Fruit fly (Drosophila melanogaster) S2 (cell line): Measurements from ENCODE around the gene stwl.

Source experiments
- CG8478 ChIP-seq: fragments of >200 bp; optimal IDR thresholded peaks from 2 replicates; lab custom pipeline; 2018
- CTCF ChIP-seq, 2 experiments: fragments of >200 bp; optimal IDR thresholded peaks; 2 replicates each; lab custom pipeline; 2018

The stwl gene

DNA sequence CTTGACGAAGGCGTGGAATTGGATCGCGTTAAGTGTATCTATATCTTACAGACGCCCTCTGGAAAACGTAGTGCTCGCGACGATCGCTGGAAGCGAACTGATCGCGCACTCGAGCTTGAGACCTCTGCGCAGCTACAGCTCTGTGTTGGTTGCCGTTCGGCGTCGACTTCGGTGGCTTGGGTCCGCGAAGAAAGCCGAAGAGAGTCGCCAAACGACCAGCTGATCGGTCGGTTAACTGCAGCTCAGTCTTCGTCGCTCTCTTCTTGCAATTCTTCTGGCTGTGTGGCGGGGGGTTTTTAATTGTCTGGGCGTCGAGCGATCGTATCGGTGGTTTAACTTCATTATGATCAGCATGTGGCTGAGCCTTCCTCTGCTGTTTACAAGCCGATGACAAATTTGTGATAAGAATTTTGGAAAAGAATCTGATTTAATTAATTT is 17.6 kb upstream of the stwl start:
- TF ChIP-seq CG8478, result no peak
- no peak for TF ChIP-seq CTCF (optimal IDR thresholded peaks at IDR 0.05; lab: Kevin White, UChicago)

DNA sequence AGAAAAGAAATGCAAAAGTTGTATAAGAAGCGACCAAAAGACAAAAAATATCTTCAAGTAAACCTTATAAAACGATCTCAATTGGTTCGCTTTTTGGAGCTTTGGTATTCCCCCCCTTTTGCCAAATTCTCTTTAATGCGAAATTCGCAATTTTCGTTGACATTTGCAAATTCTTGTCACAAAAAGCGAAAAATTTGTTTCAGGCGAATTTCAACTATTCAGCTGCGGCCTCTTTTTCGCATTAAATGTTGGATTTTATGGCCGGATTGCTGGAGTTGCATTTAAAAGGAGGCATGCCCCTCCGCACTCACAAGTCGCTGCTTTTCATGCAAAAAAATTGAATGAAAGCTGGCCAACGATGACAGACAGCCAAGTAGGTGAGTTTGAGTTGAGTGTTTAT is 15.3 kb upstream of the stwl start:
- TF ChIP-seq CG8478 (no peak), CTCF (optimal IDR thresholded peaks at IDR 0.05; lab: Kevin White, UChicago) (no peak)

DNA sequence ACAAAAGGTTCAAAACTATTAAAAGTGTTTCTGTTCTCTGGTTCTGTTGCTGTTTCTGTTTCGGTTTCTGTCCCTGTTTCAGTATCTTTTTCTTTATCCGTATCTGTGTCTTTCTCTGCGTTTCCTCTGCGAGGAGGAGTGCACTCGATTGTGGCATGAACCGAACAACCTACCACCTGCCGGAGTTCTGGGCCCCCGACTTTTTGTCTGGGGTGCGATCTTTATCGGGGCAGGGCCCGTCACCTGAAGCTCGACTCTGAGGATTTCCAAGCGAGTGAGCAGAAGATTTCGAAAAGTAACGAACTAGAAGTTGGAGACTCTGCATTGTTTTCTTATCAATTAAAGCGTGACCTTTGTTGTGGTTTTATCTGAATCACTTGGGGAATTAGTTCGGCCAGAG is 13.9 kb upstream of the stwl start:
- TF ChIP-seq CG8478 (no peak), CTCF (optimal IDR thresholded peaks at IDR 0.05; lab: Kevin White, UChicago) (no peak)

DNA sequence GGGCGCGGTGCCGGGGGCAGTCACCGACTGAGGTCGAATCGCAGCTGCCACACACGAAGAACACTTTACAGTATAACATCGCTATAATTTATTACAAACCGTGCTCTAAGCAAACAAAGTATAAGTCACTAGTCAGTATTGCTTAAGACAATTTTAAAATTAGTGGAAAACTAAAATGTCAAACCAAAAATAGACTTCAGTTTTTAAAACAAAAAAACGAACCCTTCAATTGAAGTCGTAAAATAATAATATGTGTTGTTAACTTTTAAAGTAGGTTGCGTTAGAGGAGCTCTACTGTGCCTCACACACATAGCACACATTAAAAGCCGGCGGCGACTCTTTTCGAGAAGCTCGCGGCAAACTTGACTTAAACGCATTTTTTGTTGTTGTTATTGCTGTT is 12.4 kb upstream of the stwl start:
- no peak for TF ChIP-seq CTCF (optimal IDR thresholded peaks at IDR 0.05; lab: Kevin White, UChicago)
- TF ChIP-seq CG8478, result no peak

DNA sequence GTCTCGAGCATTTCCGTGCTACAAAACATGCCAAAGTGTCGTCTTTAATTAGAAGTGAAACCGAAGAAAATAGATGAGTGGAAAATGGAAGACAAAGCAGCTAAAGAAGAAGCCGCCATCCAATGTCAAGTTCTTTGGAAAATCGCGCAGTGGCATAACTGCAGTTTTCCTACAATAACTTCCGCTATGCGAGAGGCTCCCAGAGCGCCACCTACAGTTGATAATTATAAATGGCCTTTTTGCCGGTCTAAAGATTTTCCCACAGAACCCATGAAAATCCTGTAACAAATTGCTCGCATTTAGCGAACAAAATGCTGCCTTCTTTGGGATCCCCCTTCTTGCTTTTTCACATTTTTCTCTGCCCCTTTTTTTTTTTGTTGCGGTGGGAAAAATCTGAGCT is 10.3 kb upstream of the stwl start:
- no peak for TF ChIP-seq CG8478
- TF ChIP-seq CTCF (optimal IDR thresholded peaks at IDR 0.05; lab: Kevin White, UChicago), result peak; percentile 75 to 81

DNA sequence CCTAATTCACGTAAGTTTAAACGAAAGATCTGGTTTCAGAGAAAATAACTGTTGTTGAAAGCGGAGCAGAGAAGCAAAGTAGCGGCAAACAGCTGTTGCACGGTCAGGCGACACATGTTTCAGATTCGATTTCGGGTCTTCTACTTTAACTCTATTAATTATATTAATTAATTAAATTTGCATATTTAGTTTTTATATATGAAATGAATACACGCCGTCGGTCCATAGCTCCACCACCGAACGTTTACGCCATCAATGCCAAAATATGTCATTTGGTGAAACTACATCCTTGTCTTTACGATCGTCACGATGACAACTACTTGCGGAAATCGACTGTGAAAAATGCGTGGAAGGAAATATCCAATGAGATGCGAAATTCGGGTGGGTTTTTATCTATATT is 1.2 kb upstream of the stwl start:
- no peak for TF ChIP-seq CG8478
- no peak for TF ChIP-seq CTCF (optimal IDR thresholded peaks at IDR 0.05; lab: Kevin White, UChicago)

DNA sequence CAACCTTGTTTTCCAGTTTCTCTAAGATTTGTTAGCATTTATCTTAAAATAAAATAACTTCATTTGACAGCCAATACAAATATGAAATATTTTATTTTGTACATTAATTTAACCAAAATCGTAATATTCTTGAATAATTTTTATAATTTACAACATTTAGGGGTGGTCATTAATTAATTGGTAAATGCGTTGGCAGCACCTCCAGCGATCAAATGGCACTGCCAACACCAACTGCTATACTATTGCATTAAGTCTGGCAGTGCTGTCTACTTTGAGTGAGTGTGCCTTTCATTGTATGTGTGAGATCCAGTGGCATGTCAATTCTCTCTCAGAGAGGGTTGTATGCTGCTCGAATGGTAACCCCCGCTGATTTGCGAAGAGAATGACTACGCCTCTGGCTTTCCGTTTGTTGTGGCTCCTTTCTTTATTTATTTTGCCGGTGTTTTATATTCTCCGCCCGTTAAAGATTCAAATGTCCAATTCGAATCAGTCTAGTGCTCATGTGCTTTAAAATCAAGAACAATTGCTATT is 472 bp upstream of the stwl start, which contains the start of gene CG3919:
Gene CG3919, plus strand, starts transcription at position 481 of the 531 bp plus-strand sequence.
- no peak for TF ChIP-seq CTCF (optimal IDR thresholded peaks at IDR 0.05; lab: Kevin White, UChicago)
- TF ChIP-seq CG8478, result no peak

DNA sequence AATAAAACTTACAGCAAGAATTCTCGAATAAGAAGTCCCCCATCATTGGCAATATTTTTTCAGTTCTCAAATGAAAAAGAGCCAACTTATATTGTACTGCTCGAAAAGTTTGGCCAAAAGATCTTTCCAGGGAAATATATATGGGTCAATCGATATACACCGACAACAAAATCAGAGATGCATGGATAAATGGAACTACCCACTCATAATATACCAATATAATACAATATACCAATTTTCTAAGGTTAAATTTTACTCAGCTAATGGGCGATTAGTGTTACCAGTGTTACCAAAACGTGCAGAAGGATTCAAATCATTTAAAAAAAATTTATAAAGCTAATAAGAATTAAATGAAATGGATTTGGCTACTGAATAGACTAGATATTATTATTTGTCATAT is 1.0 kb downstream of the stwl start:
- TF ChIP-seq CG8478 (no peak), CTCF (optimal IDR thresholded peaks at IDR 0.05; lab: Kevin White, UChicago) (no peak)

DNA sequence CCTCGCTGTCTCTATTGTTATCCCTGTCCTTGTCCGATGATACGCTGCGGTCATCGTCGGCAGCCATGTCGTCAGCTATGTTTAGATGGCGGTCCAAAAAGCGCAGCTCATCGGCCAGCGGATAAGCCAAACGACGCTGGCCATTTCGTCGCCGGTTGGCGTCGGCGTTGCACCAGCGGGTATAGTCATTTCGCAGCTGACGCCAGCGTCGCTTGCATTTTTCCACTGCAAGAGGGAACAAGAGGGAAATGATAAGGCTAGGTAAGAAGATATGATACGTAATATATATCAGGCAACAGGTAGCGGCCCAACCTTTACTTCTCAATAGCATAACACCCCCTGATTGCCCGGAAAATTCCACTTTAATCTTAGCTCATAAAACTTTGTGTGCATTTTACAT is 3.1 kb downstream of the stwl start:
- TF ChIP-seq CG8478 (no peak), CTCF (optimal IDR thresholded peaks at IDR 0.05; lab: Kevin White, UChicago) (no peak)

DNA sequence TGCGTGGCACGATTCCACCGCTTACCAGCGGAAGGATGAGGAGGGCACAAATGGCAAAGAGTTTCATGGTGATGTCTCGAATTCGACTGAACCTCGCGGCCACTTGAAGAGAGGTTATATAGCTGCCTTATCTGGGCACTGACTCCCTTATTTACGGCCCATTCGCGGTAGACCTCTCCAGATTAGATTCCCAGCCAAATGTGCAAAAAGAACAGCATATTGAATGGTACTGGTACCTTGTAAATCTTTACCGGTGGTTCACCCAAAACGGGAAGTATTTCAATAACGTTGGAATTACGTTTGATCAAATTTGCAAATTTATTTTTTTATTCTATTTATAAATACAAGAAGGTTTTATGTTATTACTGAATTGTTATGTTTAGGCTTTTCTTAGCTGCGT is 7.1 kb downstream of the stwl start, which contains the start of gene CG3868:
Gene CG3868, minus strand, starts transcription at position 94 of the 400 bp plus-strand sequence.
- TF ChIP-seq CTCF (optimal IDR thresholded peaks at IDR 0.05; lab: Kevin White, UChicago) (no peak), CG8478 (no peak)

DNA sequence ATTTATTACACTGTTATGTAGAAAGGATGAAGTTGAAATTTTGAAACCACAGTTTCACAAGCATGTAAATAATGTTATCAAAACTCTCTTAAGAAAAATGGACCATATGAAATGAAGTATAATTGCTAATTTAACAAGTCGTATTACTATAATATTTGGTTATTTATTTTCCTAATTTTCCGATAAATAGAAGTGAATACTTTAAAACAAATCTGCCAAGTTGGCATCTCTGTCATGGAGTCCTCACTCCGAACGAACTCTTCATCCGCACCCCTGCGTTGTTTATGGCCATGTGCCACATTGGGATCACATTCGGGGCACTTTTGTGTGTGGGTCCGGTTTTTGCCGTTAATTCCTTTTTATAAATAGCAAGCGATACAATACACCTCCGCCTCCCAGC is 9.9 kb downstream of the stwl start:
- TF ChIP-seq CTCF (optimal IDR thresholded peaks at IDR 0.05; lab: Kevin White, UChicago) (no peak), CG8478 (no peak)

DNA sequence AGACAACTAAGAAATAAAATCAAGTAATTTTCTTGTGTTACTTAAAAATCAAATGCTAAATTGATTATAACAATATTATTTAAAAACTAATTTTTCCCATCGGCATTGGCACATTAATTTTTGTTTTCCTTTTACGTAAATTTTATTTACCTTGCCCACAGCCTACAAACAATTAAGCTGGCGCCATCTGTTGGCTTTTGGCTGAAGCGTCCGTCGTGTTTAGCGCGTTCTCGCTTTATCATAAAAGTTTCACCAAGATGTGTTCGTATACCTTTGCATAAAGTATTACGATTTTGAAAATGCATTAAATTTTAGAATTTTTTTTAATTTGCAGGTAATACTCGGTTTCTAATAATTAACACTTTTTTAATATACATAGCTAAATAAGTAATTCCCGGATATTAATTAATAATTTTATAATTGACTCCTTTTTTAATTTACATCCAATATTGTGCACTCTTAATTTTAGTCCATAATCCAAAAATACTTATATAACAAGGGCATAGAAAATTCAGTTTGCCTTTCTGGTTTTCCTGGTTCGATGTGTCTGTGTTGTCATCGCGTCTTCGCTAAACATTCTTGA is 12.6 kb downstream of the stwl start:
- no peak for TF ChIP-seq CG8478
- TF ChIP-seq CTCF (optimal IDR thresholded peaks at IDR 0.05; lab: Kevin White, UChicago), result peak; percentile 30 to 85

DNA sequence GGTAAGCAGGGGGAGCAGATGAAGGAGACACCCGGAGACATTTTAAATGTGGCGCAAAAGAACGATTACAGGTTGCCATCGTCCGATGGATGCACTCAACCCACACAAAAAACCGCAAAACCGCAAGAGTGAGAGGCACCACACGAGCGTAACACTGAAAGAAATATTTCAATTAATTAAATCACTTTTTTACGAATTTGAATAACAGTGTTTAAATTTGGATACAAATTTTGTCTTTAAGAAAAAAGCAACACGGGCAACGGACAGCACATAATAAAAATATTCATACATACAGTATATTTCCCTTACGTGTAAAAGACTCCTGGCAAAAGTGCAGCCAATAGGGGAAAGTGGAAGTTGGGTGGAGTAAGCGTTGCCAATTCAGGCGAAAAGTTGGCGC is 20.5 kb downstream of the stwl start:
- TF ChIP-seq CG8478 (no peak), CTCF (optimal IDR thresholded peaks at IDR 0.05; lab: Kevin White, UChicago) (no peak)

DNA sequence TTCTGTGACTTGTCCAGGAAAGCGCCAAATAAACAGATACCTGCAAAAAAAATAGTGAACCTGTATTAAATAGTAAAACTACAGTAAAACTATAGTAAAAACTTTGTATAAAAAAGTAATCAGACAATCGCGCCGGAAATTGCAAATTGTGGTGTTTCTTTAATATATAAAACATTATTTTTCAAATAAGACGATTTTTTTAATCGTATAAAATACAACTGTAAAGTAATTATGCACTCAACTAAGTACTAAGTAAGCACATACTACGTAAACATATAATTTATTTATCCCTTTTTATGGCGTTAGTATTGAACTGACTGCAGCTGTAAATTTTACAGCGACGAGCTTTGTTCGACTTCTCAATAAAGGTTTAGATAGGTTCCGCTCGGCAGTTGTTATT is 28.2 kb downstream of the stwl start, which contains the start of gene CG43120:
Gene CG43120, plus strand, starts transcription at position 391 of the 400 bp plus-strand sequence.
- TF ChIP-seq CTCF (optimal IDR thresholded peaks at IDR 0.05; lab: Kevin White, UChicago), result no peak
- TF ChIP-seq CG8478, result no peak

DNA sequence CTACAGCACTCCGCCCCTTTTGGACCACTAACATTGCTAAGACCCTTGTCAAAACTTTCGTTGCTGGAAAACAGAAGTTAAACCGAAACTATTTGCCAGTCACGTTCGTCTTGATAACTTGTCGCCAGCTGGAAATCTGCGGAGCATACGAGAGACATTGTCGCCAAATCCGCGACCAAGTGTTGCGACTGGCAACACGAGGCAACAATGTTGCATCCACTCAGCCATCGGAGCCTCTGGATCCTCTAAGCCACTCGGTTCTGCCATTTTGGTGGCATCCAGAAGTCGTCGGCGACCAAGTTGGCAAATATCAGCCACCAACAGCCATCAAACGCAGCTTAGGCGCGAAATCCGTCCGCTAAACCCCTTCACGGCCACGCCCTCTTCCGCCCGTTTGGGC is 33.9 kb downstream of the stwl start:
- TF ChIP-seq CTCF (optimal IDR thresholded peaks at IDR 0.05; lab: Kevin White, UChicago), result no peak

DNA sequence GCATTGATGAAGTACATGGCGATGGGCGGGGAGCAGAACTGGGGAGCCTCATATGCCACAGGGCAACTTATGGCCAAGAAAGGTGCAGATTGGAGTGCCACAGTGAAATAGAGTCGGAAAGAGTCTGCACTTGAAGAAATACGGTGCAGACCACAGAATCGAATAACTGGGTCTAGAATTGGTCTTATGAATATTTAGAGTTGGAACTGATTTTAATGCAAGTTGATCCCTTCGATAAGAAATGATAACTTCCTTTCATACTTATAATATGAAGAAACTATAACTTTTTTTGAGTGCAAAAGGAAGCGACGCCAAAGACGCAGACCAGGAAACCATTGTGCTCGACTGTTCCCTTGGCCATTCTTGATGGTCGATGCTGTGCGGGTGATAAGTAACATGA is 35.2 kb downstream of the stwl start:
- TF ChIP-seq CG8478 (no peak), CTCF (optimal IDR thresholded peaks at IDR 0.05; lab: Kevin White, UChicago) (no peak)

DNA sequence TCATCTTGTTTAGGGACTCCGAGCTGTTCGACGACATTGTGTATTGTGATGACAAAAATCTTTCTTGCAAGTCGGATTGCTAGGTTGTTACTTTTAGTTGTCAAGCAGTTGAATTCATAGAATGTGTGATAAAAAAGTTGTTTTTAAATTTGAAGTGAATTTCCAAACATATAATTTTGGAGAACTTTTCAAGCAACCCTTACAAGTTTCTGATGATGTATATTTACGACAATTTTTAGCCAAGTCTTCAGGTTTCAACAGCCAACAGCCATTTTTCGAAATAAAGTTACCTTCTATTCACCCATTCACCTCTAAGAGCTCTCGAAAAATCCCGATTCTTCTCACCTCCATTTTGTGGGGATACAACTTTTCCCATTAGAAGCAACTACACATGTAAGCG is 40.1 kb downstream of the stwl start, which contains the start of gene CG13481:
Gene CG13481, minus strand, starts transcription at position 101 of the 400 bp plus-strand sequence.
- no peak for TF ChIP-seq CG8478
- no peak for TF ChIP-seq CTCF (optimal IDR thresholded peaks at IDR 0.05; lab: Kevin White, UChicago)
